Fruit fly (Drosophila melanogaster): ENCODE data around the gene CG9257.

DNA sequence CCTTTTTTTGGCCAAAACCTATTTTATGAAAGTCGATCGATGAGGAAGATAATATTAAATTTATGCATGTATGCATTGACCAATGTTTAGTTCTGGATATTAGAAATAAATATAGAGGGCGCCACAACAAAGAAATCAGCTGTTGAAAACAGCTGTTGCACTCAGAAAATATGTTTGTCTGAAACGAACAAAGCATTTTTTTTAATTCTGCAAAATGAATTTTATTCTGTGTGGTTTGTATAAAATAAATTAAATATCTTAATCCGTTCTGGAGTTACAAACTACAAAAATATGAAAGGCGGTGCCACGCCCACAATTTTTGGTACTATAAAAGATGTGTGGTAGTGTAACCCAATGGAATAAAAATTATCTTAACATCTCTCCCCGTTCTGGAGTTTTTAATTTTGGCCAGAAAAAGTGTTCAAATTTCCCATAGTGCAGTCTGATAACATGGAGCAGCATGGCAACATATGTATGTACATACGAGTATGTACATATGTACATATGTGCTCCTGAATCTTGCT lies 6.3 kb downstream of the CG9257 start:
- TF ChIP-seq Sry-δ (GFP tag; optimal IDR thresholded peaks at IDR 0.05): peak; percentile 10
- no peak for TF ChIP-seq sd (tag; optimal IDR thresholded peaks at IDR 0.05)
- TF ChIP-seq CG8765 (GFP tag; IDR thresholded peaks at IDR 0.05): no peak
- peak; percentile 57 for TF ChIP-seq vfl (GFP tag; optimal IDR thresholded peaks at IDR 0.05)
- TF ChIP-seq CG9215 (GFP tag; IDR thresholded peaks at IDR 0.05): no peak
- no peak for TF ChIP-seq HLH4C (GFP tag; IDR thresholded peaks at IDR 0.05; ENCODE audit: partially characterized antibody)
- TF ChIP-seq dpn (GFP tag; optimal IDR thresholded peaks at IDR 0.05): peak; percentile 4 to 29
- peak; percentile 65 for TF ChIP-seq dmrt99B (tag; optimal IDR thresholded peaks at IDR 0.05)
- TF ChIP-seq ssp (GFP tag; IDR thresholded peaks at IDR 0.05): no peak
- TF ChIP-seq br (optimal IDR thresholded peaks at IDR 0.05): no peak
- TF ChIP-seq lola (GFP tag; optimal IDR thresholded peaks at IDR 0.05): peak in 1 of 3 experiments; percentile 82

Measured in whole organism, embryonic.